Worm (Caenorhabditis elegans) whole organism, young adult: ENCODE results near the gene srt-37.

Experiments
- Y79H2A.3 ChIP-seq: fragments of 200-800 bp; sonication (Bioruptor generic); conservative IDR thresholded peaks from 2 replicates; pipeline ENCODE4 v1.3.6; 2022; ENCODE audit warnings: missing genetic modification reagents, missing genetic modification characterization, missing compliant biosample characterization
- ama-1 ChIP-seq, 3 experiments: fragments of 150-350 bp in 1 of 3; sonication (generic microtip) in 2 of 3; optimal IDR thresholded peaks; 2 replicates each; lab custom pipeline; 2014 to 2018; ENCODE audit warnings: missing biosample characterization in 2 of 3, missing genetic modification characterization in 2 of 3, missing genetic modification reagents in 2 of 3
- attf-6 ChIP-seq: fragments of 200-800 bp; sonication (Bioruptor generic); IDR thresholded peaks from 2 replicates; pipeline ENCODE4 v1.3.6; 2022; ENCODE audit warnings: missing genetic modification reagents, missing genetic modification characterization, missing compliant biosample characterization
- ceh-27 ChIP-seq: fragments of 200-800 bp; sonication (Bioruptor generic); optimal IDR thresholded peaks from 2 replicates; lab custom pipeline; 2018; ENCODE audit warnings: mild to moderate bottlenecking, missing genetic modification characterization, moderate library complexity, missing compliant biosample characterization
- dpl-1 ChIP-seq: fragments of 150-350 bp; optimal IDR thresholded peaks from 2 replicates; lab custom pipeline; 2014; ENCODE audit warnings: missing biosample characterization, missing genetic modification reagents, missing genetic modification characterization
- egl-18 ChIP-seq: fragments of 200-800 bp; sonication (Bioruptor generic); IDR thresholded peaks from 2 replicates; pipeline ENCODE4 v1.3.6; 2022; ENCODE audit warnings: missing genetic modification reagents, missing genetic modification characterization, missing compliant biosample characterization
- rec-8 ChIP-seq, 2 experiments: sonication (generic microtip); optimal IDR thresholded peaks; 2 replicates each; lab custom pipeline; 2016; ENCODE audit warnings: mild to moderate bottlenecking in 2 of 2, missing genetic modification characterization in 2 of 2, missing genetic modification reagents in 2 of 2, missing genotype in 2 of 2, missing biosample characterization in 1 of 2, missing compliant biosample characterization in 1 of 2, moderate library complexity in 1 of 2
- snpc-3.4 ChIP-seq: sonication (generic microtip); optimal IDR thresholded peaks from 2 replicates; lab custom pipeline; 2017; ENCODE audit warnings: missing genetic modification characterization, mild to moderate bottlenecking, missing compliant biosample characterization, antibody characterized with exemption, moderate library complexity, missing genotype, missing genetic modification reagents

DNA sequence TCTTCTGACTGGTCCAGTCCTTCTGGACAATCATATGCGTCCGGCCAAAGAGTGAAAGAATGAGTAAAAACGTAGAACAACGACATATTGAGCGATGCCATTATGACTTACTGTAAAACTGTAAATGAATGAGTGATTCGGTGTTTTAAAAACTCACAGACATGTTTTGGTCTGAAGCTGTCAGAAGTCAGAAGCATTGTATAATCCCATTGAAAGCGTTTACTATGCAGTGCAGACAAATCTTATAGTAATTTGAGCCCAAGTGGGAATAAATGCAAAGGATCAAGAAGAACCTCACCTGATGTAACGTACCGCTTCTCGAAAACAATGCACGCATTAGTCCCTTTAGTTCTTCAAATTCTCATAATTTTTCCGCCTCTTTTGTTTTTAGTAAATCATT is 21.5 kb downstream of the srt-37 start, which contains the start of gene srt-3:
- TF ChIP-seq rec-8 (tag; optimal IDR thresholded peaks at IDR 0.05; lab: Kevin White, UChicago) (no peak), ceh-27 (GFP tag; lab: Kevin White, UChicago) (no peak), ama-1 (optimal IDR thresholded peaks at IDR 0.05; lab: Kevin White, UChicago) (no peak), ama-1 (GFP tag; optimal IDR thresholded peaks at IDR 0.05; lab: Kevin White, UChicago) (no peak), Y79H2A.3 (GFP tag; lab: Robert Waterston, UW) (no peak), snpc-3.4 (tag; lab: Kevin White, UChicago) (no peak), egl-18 (GFP tag; lab: Robert Waterston, UW) (no peak), attf-6 (no peak), dpl-1 (no peak)
